Worm (Caenorhabditis elegans): ENCODE measurements around the gene sqv-2.

- no peak for TF ChIP-seq ama-1 (optimal IDR thresholded peaks at IDR 0.05)
- no peak for TF ChIP-seq tbx-11 (GFP tag; IDR thresholded peaks at IDR 0.05)
- TF ChIP-seq hmg-4 (GFP tag; optimal IDR thresholded peaks at IDR 0.05): no peak
- TF ChIP-seq flt-1 (GFP tag; IDR thresholded peaks at IDR 0.05): no peak
- TF ChIP-seq ets-7 (tag; optimal IDR thresholded peaks at IDR 0.05): no peak
- no peak for TF ChIP-seq ceh-36 (tag; optimal IDR thresholded peaks at IDR 0.05)
- TF ChIP-seq ceh-13 (GFP tag; optimal IDR thresholded peaks at IDR 0.05): no peak
- no peak for TF ChIP-seq sea-1 (GFP tag; conservative IDR thresholded peaks at IDR 0.05)
- no peak for TF ChIP-seq tbx-37 (GFP tag; conservative IDR thresholded peaks at IDR 0.05)
- no peak for TF ChIP-seq pes-1 (GFP tag; IDR thresholded peaks at IDR 0.05)
- TF ChIP-seq F13C5.2 (tag; optimal IDR thresholded peaks at IDR 0.05): no peak
- TF ChIP-seq tra-4 (tag; optimal IDR thresholded peaks at IDR 0.05): no peak
Observed at ce11 chrII:2922359-2922758, 28.2 kb upstream of the sqv-2 start.
